Worm (Caenorhabditis elegans) whole organism, L1 larva: Measurements from ENCODE around the gene F20B10.3.

ENCODE experiments used
- C16A3.4 ChIP-seq: fragments of 150-350 bp; optimal IDR thresholded peaks from 2 replicates; lab custom pipeline; 2014; ENCODE audit warnings: missing biosample characterization, missing genetic modification characterization
- alr-1 ChIP-seq: fragments of 200-800 bp; sonication (Bioruptor generic); optimal IDR thresholded peaks from 2 replicates; lab custom pipeline; 2018; ENCODE audit warnings: borderline replicate concordance, mild to moderate bottlenecking, missing genetic modification characterization, missing compliant biosample characterization
- blmp-1 ChIP-seq: fragments of 150-350 bp; optimal IDR thresholded peaks from 2 replicates; lab custom pipeline; 2014; ENCODE audit warnings: missing biosample characterization, missing genetic modification characterization
- ceh-8 ChIP-seq: fragments of 200-800 bp; sonication (Bioruptor generic); optimal IDR thresholded peaks from 2 replicates; lab custom pipeline; 2018; ENCODE audit warnings: mild to moderate bottlenecking, missing genetic modification characterization, moderate library complexity, missing compliant biosample characterization
- ceh-88 ChIP-seq: fragments of 200-800 bp; sonication (Bioruptor generic); IDR thresholded peaks from 2 replicates; pipeline ENCODE4 v1.3.6; 2022; ENCODE audit warnings: missing genetic modification characterization, missing compliant biosample characterization
- ceh-90 ChIP-seq: sonication (generic microtip); optimal IDR thresholded peaks from 2 replicates; lab custom pipeline; 2016; ENCODE audit warnings: missing genetic modification characterization, missing compliant biosample characterization
- dpl-1 ChIP-seq, 3 experiments: fragments of 150-350 bp in 2 of 3; sonication (generic microtip) in 1 of 3; optimal IDR thresholded peaks; 2 replicates each; lab custom pipeline; 2014 to 2017; ENCODE audit warnings: missing biosample characterization in 3 of 3, missing genetic modification characterization in 3 of 3, missing genetic modification reagents in 3 of 3
- efl-1 ChIP-seq, 4 experiments: fragments of 150-350 bp; optimal IDR thresholded peaks in 3 of 4; peaks in 1 of 4; 1 replicate in 1 of 4; 2 replicates in 3 of 4; lab custom pipeline; 2014; ENCODE audit warnings: missing biosample characterization in 2 of 4, missing genetic modification characterization in 2 of 4, missing genetic modification reagents in 2 of 4
- efl-3 ChIP-seq: fragments of 200-800 bp; sonication (Bioruptor generic); optimal IDR thresholded peaks from 2 replicates; lab custom pipeline; 2018; ENCODE audit warnings: mild to moderate bottlenecking, missing genetic modification characterization, missing compliant biosample characterization
- egl-13 ChIP-seq: sonication (generic microtip); optimal IDR thresholded peaks from 2 replicates; lab custom pipeline; 2016; ENCODE audit warnings: missing genotype, missing genetic modification reagents, missing genetic modification characterization, missing compliant biosample characterization
- elt-3 ChIP-seq, 6 experiments: fragments of 150-350 bp in 1 of 6; sonication (generic microtip); optimal IDR thresholded peaks; 2 replicates each; lab custom pipeline; 2017 to 2018; ENCODE audit warnings: missing biosample characterization in 6 of 6, missing genetic modification characterization in 6 of 6, inconsistent platforms in 1 of 6
- ets-5 ChIP-seq: fragments of 200-800 bp; sonication (Bioruptor generic); IDR thresholded peaks from 2 replicates; pipeline ENCODE4 v1.3.6; 2022; ENCODE audit warnings: missing genetic modification characterization, missing compliant biosample characterization
- fkh-4 ChIP-seq: sonication (generic microtip); optimal IDR thresholded peaks from 2 replicates; lab custom pipeline; 2016; ENCODE audit warnings: missing compliant biosample characterization, missing genetic modification characterization, borderline replicate concordance
- fkh-8 ChIP-seq: sonication (generic microtip); optimal IDR thresholded peaks from 2 replicates; lab custom pipeline; 2016; ENCODE audit warnings: mild to moderate bottlenecking, missing genetic modification characterization, missing compliant biosample characterization
- hlh-17 ChIP-seq: fragments of 200-800 bp; sonication (Bioruptor generic); optimal IDR thresholded peaks from 2 replicates; lab custom pipeline; 2018; ENCODE audit warnings: missing genetic modification characterization, mild to moderate bottlenecking, missing compliant biosample characterization, moderate library complexity, borderline replicate concordance
- hpl-2 ChIP-seq: fragments of 150-350 bp; optimal IDR thresholded peaks from 2 replicates; lab custom pipeline; 2014; ENCODE audit warnings: missing biosample characterization, missing genetic modification reagents, missing genetic modification characterization
- irx-1 ChIP-seq: sonication (generic microtip); optimal IDR thresholded peaks from 2 replicates; lab custom pipeline; 2016; ENCODE audit warnings: missing genetic modification characterization, missing compliant biosample characterization
- lin-13 ChIP-seq: fragments of 150-350 bp; optimal IDR thresholded peaks from 2 replicates; lab custom pipeline; 2014; ENCODE audit warnings: missing biosample characterization, missing genetic modification reagents, missing genetic modification characterization
- lin-14 ChIP-seq: fragments of 200-800 bp; sonication (Bioruptor generic); optimal IDR thresholded peaks from 2 replicates; lab custom pipeline; 2018; ENCODE audit warnings: mild to moderate bottlenecking, missing genetic modification characterization, moderate library complexity, missing compliant biosample characterization
- lin-15B ChIP-seq: fragments of 150-350 bp; sonication (generic microtip); optimal IDR thresholded peaks from 3 replicates; lab custom pipeline; 2014; ENCODE audit warnings: missing biosample characterization, missing genetic modification characterization
- lin-35 ChIP-seq, 2 experiments: fragments of 150-350 bp; optimal IDR thresholded peaks; 2 replicates each; lab custom pipeline; 2014; ENCODE audit warnings: missing biosample characterization in 2 of 2, missing genetic modification characterization in 2 of 2, missing genetic modification reagents in 2 of 2
- mab-9 ChIP-seq: fragments of 200-800 bp; sonication (Bioruptor generic); IDR thresholded peaks from 2 replicates; pipeline ENCODE4 v1.3.6; 2022; ENCODE audit warnings: missing genetic modification reagents, missing genetic modification characterization, missing compliant biosample characterization
- mdl-1 ChIP-seq, 2 experiments: fragments of 150-350 bp; optimal IDR thresholded peaks; 2 replicates each; lab custom pipeline; 2014 to 2017; ENCODE audit warnings: missing biosample characterization in 2 of 2, missing genetic modification characterization in 2 of 2, inconsistent platforms in 1 of 2
- mep-1 ChIP-seq: fragments of 150-350 bp; optimal IDR thresholded peaks from 2 replicates; lab custom pipeline; 2014; ENCODE audit warnings: missing biosample characterization, missing genetic modification characterization
- nhr-11 ChIP-seq: fragments of 150-350 bp; optimal IDR thresholded peaks from 2 replicates; lab custom pipeline; 2014; ENCODE audit warnings: missing biosample characterization, missing genetic modification characterization
- nhr-19 ChIP-seq: fragments of 200-800 bp; sonication (Bioruptor generic); conservative IDR thresholded peaks from 2 replicates; pipeline ENCODE4 v1.3.6; 2022; ENCODE audit warnings: missing genetic modification characterization, missing compliant biosample characterization
- nhr-28 ChIP-seq: fragments of 150-350 bp; optimal IDR thresholded peaks from 2 replicates; lab custom pipeline; 2014; ENCODE audit warnings: missing biosample characterization, missing genetic modification characterization
- nhr-47 ChIP-seq: sonication (generic microtip); optimal IDR thresholded peaks from 2 replicates; lab custom pipeline; 2016; ENCODE audit warnings: mild to moderate bottlenecking, missing genetic modification characterization, moderate library complexity, missing compliant biosample characterization
- nhr-85 ChIP-seq: sonication (generic microtip); peaks from one replicate; lab custom pipeline; 2016; ENCODE audit warnings: missing genetic modification characterization, inconsistent platforms, missing compliant biosample characterization
- pag-3 ChIP-seq: sonication (generic microtip); optimal IDR thresholded peaks from 2 replicates; lab custom pipeline; 2017; ENCODE audit warnings: missing genetic modification characterization, mild to moderate bottlenecking, missing compliant biosample characterization, antibody characterized with exemption, borderline replicate concordance; ENCODE audit not compliant: insufficient read depth
- pqm-1 ChIP-seq: sonication (generic microtip); optimal IDR thresholded peaks from 3 replicates; lab custom pipeline; 2017; ENCODE audit warnings: missing biosample characterization, missing genetic modification characterization
- snpc-4 ChIP-seq: fragments of 150-350 bp; optimal IDR thresholded peaks from 2 replicates; lab custom pipeline; 2014; ENCODE audit warnings: missing biosample characterization, missing genetic modification characterization
- snu-23 ChIP-seq: sonication (generic microtip); optimal IDR thresholded peaks from 2 replicates; lab custom pipeline; 2016; ENCODE audit warnings: missing genetic modification characterization, missing compliant biosample characterization
- unc-86 ChIP-seq: sonication (generic microtip); optimal IDR thresholded peaks from 2 replicates; lab custom pipeline; 2016; ENCODE audit warnings: missing genetic modification characterization, missing compliant biosample characterization
- unc-98 ChIP-seq: fragments of 200-800 bp; sonication (Bioruptor generic); IDR thresholded peaks from 2 replicates; pipeline ENCODE4 v1.3.6; 2022; ENCODE audit warnings: missing genetic modification characterization, missing compliant biosample characterization
- zip-4 ChIP-seq: fragments of 200-800 bp; sonication (Bioruptor generic); optimal IDR thresholded peaks from 2 replicates; lab custom pipeline; 2018; ENCODE audit warnings: mild to moderate bottlenecking, missing genetic modification characterization, moderate library complexity, missing compliant biosample characterization
- ztf-4 ChIP-seq: fragments of 150-350 bp; optimal IDR thresholded peaks from 2 replicates; lab custom pipeline; 2014; ENCODE audit warnings: missing biosample characterization, missing genetic modification characterization

Gene F20B10.3

ce11 chrIV:12131308-12132072, 36.6 kb upstream of the F20B10.3 start:
- no peak for TF ChIP-seq ceh-90 (tag; lab: Kevin White, UChicago)
- no peak for TF ChIP-seq egl-13
- TF ChIP-seq nhr-19 (GFP tag; lab: Robert Waterston, UW): no peak
- no peak for TF ChIP-seq lin-35 (GFP tag; optimal IDR thresholded peaks at IDR 0.05; lab: Kevin White, UChicago)
- TF ChIP-seq ceh-88 (GFP tag; lab: Robert Waterston, UW): no peak
- no peak for TF ChIP-seq hlh-17 (GFP tag; lab: Kevin White, UChicago)
- no peak for TF ChIP-seq hpl-2
- TF ChIP-seq elt-3 (tag; optimal IDR thresholded peaks at IDR 0.05; lab: Kevin White, UChicago): no peak
- TF ChIP-seq snpc-4 (tag; lab: Kevin White, UChicago): peak; percentile 59
- no peak for TF ChIP-seq C16A3.4 (tag; lab: Kevin White, UChicago)
- no peak for TF ChIP-seq lin-13 (GFP tag; lab: Kevin White, UChicago)
- TF ChIP-seq nhr-47 (tag; lab: Kevin White, UChicago): no peak
- TF ChIP-seq lin-15B (tag; lab: Kevin White, UChicago): no peak
- TF ChIP-seq irx-1: no peak
- no peak for TF ChIP-seq mab-9 (GFP tag; lab: Robert Waterston, UW)
- TF ChIP-seq alr-1 (tag; lab: Kevin White, UChicago): no peak
- no peak for TF ChIP-seq ztf-4
- TF ChIP-seq pag-3 (tag; lab: Kevin White, UChicago): no peak
- TF ChIP-seq dpl-1 (GFP tag; optimal IDR thresholded peaks at IDR 0.05; lab: Kevin White, UChicago): no peak
- TF ChIP-seq fkh-4 (tag; lab: Kevin White, UChicago): no peak
- TF ChIP-seq fkh-8 (tag; lab: Kevin White, UChicago): no peak
- no peak for TF ChIP-seq unc-98 (GFP tag; lab: Robert Waterston, UW)
- no peak for TF ChIP-seq mep-1
- peak; percentile 46 for TF ChIP-seq lin-14
- peak; percentile 9 for TF ChIP-seq nhr-85 (tag; lab: Kevin White, UChicago)
- TF ChIP-seq efl-1 (optimal IDR thresholded peaks at IDR 0.05; lab: Kevin White, UChicago): no peak
- TF ChIP-seq efl-1 (GFP tag; optimal IDR thresholded peaks at IDR 0.05 in 1 of 2; lab: Kevin White, UChicago): peak in 1 of 2 experiments; percentile 55
- TF ChIP-seq nhr-28 (tag; lab: Kevin White, UChicago): no peak
- no peak for TF ChIP-seq ets-5 (GFP tag; lab: Robert Waterston, UW)
- no peak for TF ChIP-seq snu-23 (GFP tag; lab: Kevin White, UChicago)
- no peak for TF ChIP-seq pqm-1

ce11 chrIV:12133776-12134175, 34.3 kb upstream of the F20B10.3 start:
- TF ChIP-seq mdl-1 (tag; optimal IDR thresholded peaks at IDR 0.05; lab: Kevin White, UChicago) (no peak), nhr-11 (tag; lab: Kevin White, UChicago) (no peak), nhr-85 (tag; lab: Kevin White, UChicago) (peak; percentile 71), mep-1 (peak; percentile 18), efl-1 (optimal IDR thresholded peaks at IDR 0.05; lab: Kevin White, UChicago) (no peak), efl-1 (GFP tag; optimal IDR thresholded peaks at IDR 0.05 in 1 of 2; lab: Kevin White, UChicago) (no peak), pqm-1 (no peak), blmp-1 (peak; percentile 27), zip-4 (GFP tag; lab: Kevin White, UChicago) (no peak)

ce11 chrIV:12134991-12135390, 33.1 kb upstream of the F20B10.3 start:
- TF ChIP-seq efl-3 (GFP tag; lab: Kevin White, UChicago): no peak
- TF ChIP-seq ceh-8 (GFP tag; lab: Kevin White, UChicago): peak; percentile 78
- no peak for TF ChIP-seq unc-86 (tag; lab: Kevin White, UChicago)
- no peak for TF ChIP-seq ceh-88 (GFP tag; lab: Robert Waterston, UW)
- no peak for TF ChIP-seq nhr-19 (GFP tag; lab: Robert Waterston, UW)
- peak; percentile 44 for TF ChIP-seq nhr-85 (tag; lab: Kevin White, UChicago)
- TF ChIP-seq blmp-1: no peak
